Worm (Caenorhabditis elegans) whole organism, L2 larva: ENCODE data around the gene T27E7.5.

ENCODE experiments used
- C34F6.9 ChIP-seq: fragments of 150-350 bp; optimal IDR thresholded peaks from 2 replicates; lab custom pipeline; 2014; ENCODE audit warnings: missing biosample characterization, missing genetic modification characterization
- R02D3.7 ChIP-seq: fragments of 150-350 bp; optimal IDR thresholded peaks from 2 replicates; lab custom pipeline; 2014; ENCODE audit warnings: missing biosample characterization, missing genetic modification characterization
- Y55F3AM.14 ChIP-seq: fragments of 200-800 bp; sonication (Bioruptor generic); optimal IDR thresholded peaks from 2 replicates; lab custom pipeline; 2018; ENCODE audit warnings: mild to moderate bottlenecking, missing genetic modification characterization, missing compliant biosample characterization
- alr-1 ChIP-seq: fragments of 150-350 bp; optimal IDR thresholded peaks from 2 replicates; lab custom pipeline; 2014; ENCODE audit warnings: missing biosample characterization, missing genetic modification characterization
- aly-2 ChIP-seq: fragments of 150-350 bp; optimal IDR thresholded peaks from 2 replicates; lab custom pipeline; 2014; ENCODE audit warnings: missing biosample characterization, missing genetic modification characterization
- ama-1 ChIP-seq: fragments of 150-350 bp; optimal IDR thresholded peaks from 2 replicates; lab custom pipeline; 2018; ENCODE audit warnings: inconsistent platforms
- blmp-1 ChIP-seq: sonication (generic microtip); optimal IDR thresholded peaks from 2 replicates; lab custom pipeline; 2017; ENCODE audit warnings: missing genetic modification characterization, mild to moderate bottlenecking, missing compliant biosample characterization, antibody characterized with exemption, moderate library complexity; ENCODE audit not compliant: insufficient read depth
- crh-2 ChIP-seq: sonication (generic microtip); optimal IDR thresholded peaks from 2 replicates; lab custom pipeline; 2017; ENCODE audit warnings: missing biosample characterization, missing genetic modification characterization
- dmd-4 ChIP-seq: sonication (generic microtip); optimal IDR thresholded peaks from 2 replicates; lab custom pipeline; 2017; ENCODE audit warnings: missing biosample characterization, missing genetic modification characterization
- elt-1 ChIP-seq: fragments of 150-350 bp; optimal IDR thresholded peaks from 2 replicates; lab custom pipeline; 2014; ENCODE audit warnings: missing biosample characterization, missing genetic modification characterization
- fos-1 ChIP-seq: fragments of 150-350 bp; optimal IDR thresholded peaks from 2 replicates; lab custom pipeline; 2014; ENCODE audit warnings: missing biosample characterization, missing genetic modification characterization
- gmeb-1 ChIP-seq: fragments of 150-350 bp; optimal IDR thresholded peaks from 2 replicates; lab custom pipeline; 2014; ENCODE audit warnings: missing biosample characterization, missing genetic modification characterization
- lin-11 ChIP-seq: fragments of 150-350 bp; sonication (generic microtip); optimal IDR thresholded peaks from 2 replicates; lab custom pipeline; 2014; ENCODE audit warnings: missing biosample characterization, missing genetic modification characterization, inconsistent platforms, mixed read lengths
- lin-13 ChIP-seq: fragments of 150-350 bp; optimal IDR thresholded peaks from 2 replicates; lab custom pipeline; 2014; ENCODE audit warnings: missing biosample characterization, missing genetic modification reagents, missing genetic modification characterization
- lin-39 ChIP-seq: fragments of 150-350 bp; optimal IDR thresholded peaks from 2 replicates; lab custom pipeline; 2014; ENCODE audit warnings: missing biosample characterization, missing genetic modification reagents, missing genetic modification characterization
- lsy-2 ChIP-seq, 2 experiments: fragments of 150-350 bp in 1 of 2; sonication (generic microtip) in 1 of 2; optimal IDR thresholded peaks; 2 replicates each; lab custom pipeline; 2014 to 2017; ENCODE audit warnings: missing biosample characterization in 2 of 2, missing genetic modification characterization in 2 of 2
- mab-5 ChIP-seq: fragments of 150-350 bp; optimal IDR thresholded peaks from 2 replicates; lab custom pipeline; 2014; ENCODE audit warnings: missing biosample characterization, missing genetic modification characterization
- mbf-1 ChIP-seq: sonication (generic microtip); optimal IDR thresholded peaks from 2 replicates; lab custom pipeline; 2017; ENCODE audit warnings: missing biosample characterization, missing genetic modification characterization
- mdl-1 ChIP-seq, 2 experiments: fragments of 150-350 bp in 1 of 2; sonication (generic microtip) in 1 of 2; optimal IDR thresholded peaks; 2 replicates each; lab custom pipeline; 2017; ENCODE audit warnings: missing biosample characterization in 2 of 2, missing genetic modification characterization in 2 of 2
- nhr-10 ChIP-seq: sonication (generic microtip); optimal IDR thresholded peaks from 2 replicates; lab custom pipeline; 2017; ENCODE audit warnings: missing biosample characterization, missing genetic modification characterization
- nhr-11 ChIP-seq: fragments of 150-350 bp; optimal IDR thresholded peaks from 2 replicates; lab custom pipeline; 2014; ENCODE audit warnings: missing biosample characterization, missing genetic modification characterization
- nhr-12 ChIP-seq: fragments of 150-350 bp; optimal IDR thresholded peaks from 2 replicates; lab custom pipeline; 2014; ENCODE audit warnings: missing biosample characterization, missing genetic modification characterization
- nhr-129 ChIP-seq: fragments of 150-350 bp; optimal IDR thresholded peaks from 2 replicates; lab custom pipeline; 2014; ENCODE audit warnings: missing biosample characterization, missing genetic modification characterization
- nhr-23 ChIP-seq: fragments of 150-350 bp; optimal IDR thresholded peaks from 2 replicates; lab custom pipeline; 2014; ENCODE audit warnings: missing biosample characterization, missing genetic modification reagents, missing genetic modification characterization
- nhr-237 ChIP-seq: fragments of 150-350 bp; optimal IDR thresholded peaks from 2 replicates; lab custom pipeline; 2014; ENCODE audit warnings: missing biosample characterization, missing genetic modification characterization
- nhr-25 ChIP-seq: fragments of 150-350 bp; sonication (generic microtip); optimal IDR thresholded peaks from 3 replicates; lab custom pipeline; 2014; ENCODE audit warnings: missing biosample characterization, missing genetic modification characterization
- nhr-77 ChIP-seq: fragments of 150-350 bp; optimal IDR thresholded peaks from 2 replicates; lab custom pipeline; 2014; ENCODE audit warnings: missing biosample characterization, missing genetic modification characterization
- peb-1 ChIP-seq: fragments of 150-350 bp; optimal IDR thresholded peaks from 2 replicates; lab custom pipeline; 2014; ENCODE audit warnings: missing biosample characterization, missing genetic modification characterization
- sem-4 ChIP-seq: fragments of 150-350 bp; optimal IDR thresholded peaks from 2 replicates; lab custom pipeline; 2014; ENCODE audit warnings: missing biosample characterization, missing genetic modification reagents, missing genetic modification characterization
- skn-1 ChIP-seq: sonication (generic microtip); optimal IDR thresholded peaks from 2 replicates; lab custom pipeline; 2017; ENCODE audit warnings: missing biosample characterization, missing genetic modification characterization
- sma-3 ChIP-seq: sonication (generic microtip); optimal IDR thresholded peaks from 2 replicates; lab custom pipeline; 2016; ENCODE audit warnings: missing genetic modification reagents, missing genetic modification characterization, missing compliant biosample characterization
- snpc-4 ChIP-seq: fragments of 150-350 bp; optimal IDR thresholded peaks from 2 replicates; lab custom pipeline; 2014; ENCODE audit warnings: missing biosample characterization, missing genetic modification characterization
- unc-39 ChIP-seq: fragments of 150-350 bp; optimal IDR thresholded peaks from 2 replicates; lab custom pipeline; 2014; ENCODE audit warnings: missing biosample characterization, missing genetic modification characterization
- unc-55 ChIP-seq: fragments of 150-350 bp; sonication (generic microtip); optimal IDR thresholded peaks from 3 replicates; lab custom pipeline; 2014; ENCODE audit warnings: missing biosample characterization, missing genetic modification reagents, missing genetic modification characterization
- zag-1 ChIP-seq: fragments of 150-350 bp; optimal IDR thresholded peaks from 2 replicates; lab custom pipeline; 2014; ENCODE audit warnings: missing biosample characterization, missing genetic modification characterization
- ztf-11 ChIP-seq: sonication (generic microtip); optimal IDR thresholded peaks from 2 replicates; lab custom pipeline; 2017; ENCODE audit warnings: missing biosample characterization, missing genetic modification characterization
- ztf-4 ChIP-seq: fragments of 150-350 bp; optimal IDR thresholded peaks from 2 replicates; lab custom pipeline; 2014; ENCODE audit warnings: missing biosample characterization, missing genetic modification characterization

T27E7.5 gene

ce11 chrIV:14528718-14529117, 8.2 kb upstream of the T27E7.5 start, which contains the start of gene T27E7.3:
TSS of gene T27E7.3 (plus strand) at chrIV:14529018.
- no peak for TF ChIP-seq nhr-77 (tag; lab: Kevin White, UChicago)

DNA sequence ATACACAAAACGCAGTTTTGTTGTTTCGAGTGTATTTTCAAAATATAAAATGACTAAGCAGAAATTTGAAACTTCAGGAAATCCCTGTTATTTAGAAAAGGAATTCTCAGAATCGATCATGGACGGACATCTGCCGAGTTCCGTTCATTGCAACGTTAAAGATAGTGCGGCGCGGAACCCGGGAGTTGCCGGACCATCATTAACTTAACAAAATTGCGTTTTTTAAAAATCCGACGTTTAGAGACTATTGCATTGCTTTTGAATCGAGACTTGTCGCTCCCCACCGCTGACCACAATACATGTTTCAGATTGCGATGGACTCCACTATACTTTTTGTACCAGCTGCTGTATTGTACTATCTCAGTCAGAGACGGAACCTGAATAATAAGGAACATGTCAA, 6.9 kb upstream of the T27E7.5 start:
- TF ChIP-seq unc-55 (GFP tag; lab: Kevin White, UChicago) (no peak), snpc-4 (no peak), lin-11 (no peak), C34F6.9 (tag; lab: Kevin White, UChicago) (no peak), unc-39 (tag; lab: Kevin White, UChicago) (no peak), lin-39 (tag; lab: Kevin White, UChicago) (no peak), ztf-4 (tag; lab: Kevin White, UChicago) (no peak), gmeb-1 (no peak), Y55F3AM.14 (GFP tag; lab: Kevin White, UChicago) (no peak), aly-2 (tag; lab: Kevin White, UChicago) (no peak), fos-1 (no peak), nhr-129 (tag; lab: Kevin White, UChicago) (no peak), nhr-10 (tag; lab: Kevin White, UChicago) (no peak), crh-2 (tag; lab: Kevin White, UChicago) (no peak), ama-1 (lab: Kevin White, UChicago) (no peak), mab-5 (tag; lab: Kevin White, UChicago) (no peak), nhr-237 (tag; lab: Kevin White, UChicago) (no peak), lin-13 (GFP tag; lab: Kevin White, UChicago) (no peak), dmd-4 (tag; lab: Kevin White, UChicago) (no peak)

DNA sequence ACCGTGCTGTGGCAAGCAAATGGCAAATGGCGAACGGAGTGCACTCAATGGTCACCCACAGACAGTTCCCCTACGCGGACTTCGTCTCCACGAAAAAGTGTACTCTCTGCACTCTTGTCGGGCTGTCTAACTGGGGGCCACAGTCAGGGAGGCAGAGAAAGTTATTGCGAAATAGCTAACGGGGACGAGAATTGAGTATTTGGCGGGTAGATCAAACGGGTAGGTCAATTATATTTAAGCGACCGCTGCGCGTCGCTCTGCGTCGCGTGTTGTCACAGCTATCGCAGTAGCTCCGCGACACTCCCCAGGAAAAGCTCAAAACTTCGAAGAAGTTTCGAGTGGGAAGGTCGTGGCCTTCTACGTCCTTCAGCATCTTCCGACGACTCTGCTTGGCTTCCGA, 4.6 kb upstream of the T27E7.5 start:
- TF ChIP-seq nhr-129 (tag; lab: Kevin White, UChicago) (peak; percentile 13), unc-55 (GFP tag; lab: Kevin White, UChicago) (no peak)

ce11 chrIV:14534967-14535366, 2.0 kb upstream of the T27E7.5 start, which contains the start of gene T27E7.4:
TSS of gene T27E7.4 (minus strand) at chrIV:14535067.
- no peak for TF ChIP-seq nhr-12 (tag; lab: Kevin White, UChicago)
- TF ChIP-seq nhr-25, result no peak
- no peak for TF ChIP-seq mdl-1 (tag; optimal IDR thresholded peaks at IDR 0.05; lab: Kevin White, UChicago)
- TF ChIP-seq zag-1 (tag; lab: Kevin White, UChicago), result no peak
- TF ChIP-seq ama-1 (lab: Kevin White, UChicago), result no peak
- no peak for TF ChIP-seq fos-1
- no peak for TF ChIP-seq ztf-11 (tag; lab: Kevin White, UChicago)
- TF ChIP-seq C34F6.9 (tag; lab: Kevin White, UChicago), result no peak
- no peak for TF ChIP-seq sem-4
- no peak for TF ChIP-seq nhr-129 (tag; lab: Kevin White, UChicago)

- TF ChIP-seq alr-1 (no peak), sem-4 (no peak), elt-1 (tag; lab: Kevin White, UChicago) (no peak), blmp-1 (tag; lab: Kevin White, UChicago) (no peak), mbf-1 (tag; lab: Kevin White, UChicago) (no peak), lin-13 (GFP tag; lab: Kevin White, UChicago) (no peak), crh-2 (tag; lab: Kevin White, UChicago) (no peak), lin-11 (no peak), zag-1 (tag; lab: Kevin White, UChicago) (no peak), skn-1 (tag; lab: Kevin White, UChicago) (no peak), sma-3 (GFP tag; lab: Kevin White, UChicago) (no peak), peb-1 (tag; lab: Kevin White, UChicago) (no peak), nhr-12 (tag; lab: Kevin White, UChicago) (no peak), nhr-23 (no peak), mab-5 (tag; lab: Kevin White, UChicago) (no peak), nhr-11 (tag; lab: Kevin White, UChicago) (no peak), R02D3.7 (no peak), lsy-2 (tag; optimal IDR thresholded peaks at IDR 0.05; lab: Kevin White, UChicago) (no peak)
Measured at ce11 chrIV:14542517-14542916, 5.6 kb downstream of the T27E7.5 start, which contains the start of gene pals-29. TSS of gene pals-29 (minus strand) at chrIV:14542617.
